Fruit fly (Drosophila melanogaster) whole organism, embryonic: ENCODE data around the gene CG12241.

ENCODE experiments used
- Asciz ChIP-seq: fragments of 200-800 bp; sonication (Bioruptor generic); optimal IDR thresholded peaks from 2 replicates; lab custom pipeline; 2017; ENCODE audit warnings: missing biosample characterization, mild to moderate bottlenecking, missing genetic modification characterization, missing genetic modification reagents
- B-H1 ChIP-seq: fragments of 200-800 bp; sonication (Bioruptor generic); IDR thresholded peaks from 3 replicates; pipeline ENCODE4 v1.3.6; 2022; ENCODE audit warnings: missing biosample characterization, missing genetic modification characterization
- Bteb2 ChIP-seq: fragments of 200-800 bp; sonication (Bioruptor generic); optimal IDR thresholded peaks from 2 replicates; lab custom pipeline; 2016; ENCODE audit warnings: missing biosample characterization, missing genetic modification characterization
- CG10209 ChIP-seq: fragments of 200-800 bp; sonication (Bioruptor generic); optimal IDR thresholded peaks from 3 replicates; lab custom pipeline; 2017; ENCODE audit warnings: missing biosample characterization, mild to moderate bottlenecking, missing genetic modification characterization, missing genetic modification reagents
- CG10543 ChIP-seq: fragments of 200-800 bp; sonication (Bioruptor generic); optimal IDR thresholded peaks from 3 replicates; lab custom pipeline; 2017; ENCODE audit warnings: missing biosample characterization, mild to moderate bottlenecking, missing genetic modification characterization, moderate library complexity
- CG10654 ChIP-seq: fragments of 200-800 bp; sonication (Bioruptor generic); optimal IDR thresholded peaks from 2 replicates; lab custom pipeline; 2016; ENCODE audit warnings: missing biosample characterization, missing genetic modification characterization
- CG10959 ChIP-seq: fragments of 200-800 bp; sonication (Bioruptor generic); IDR thresholded peaks from 2 replicates; pipeline ENCODE4 v1.3.6; 2022; ENCODE audit warnings: missing biosample characterization, missing genetic modification characterization
- CG11695 ChIP-seq: fragments of 200-800 bp; sonication (Bioruptor generic); IDR thresholded peaks from 3 replicates; pipeline ENCODE4 v1.3.6; 2022; ENCODE audit warnings: missing biosample characterization, missing genetic modification characterization
- CG13287 ChIP-seq: fragments of 200-800 bp; sonication (Bioruptor generic); IDR thresholded peaks from 2 replicates; pipeline ENCODE4 v1.3.6; 2022; ENCODE audit warnings: missing biosample characterization, missing genetic modification characterization; ENCODE audit not compliant: partially characterized antibody
- CG13296 ChIP-seq: fragments of 200-800 bp; sonication (Bioruptor generic); optimal IDR thresholded peaks from 3 replicates; lab custom pipeline; 2018; ENCODE audit warnings: missing biosample characterization, mild to moderate bottlenecking, missing genetic modification characterization
- CG13775 ChIP-seq: fragments of 200-800 bp; sonication (Bioruptor generic); optimal IDR thresholded peaks from 3 replicates; lab custom pipeline; 2017; ENCODE audit warnings: missing biosample characterization, mild to moderate bottlenecking, missing genetic modification characterization
- CG34422 ChIP-seq: fragments of 200-800 bp; sonication (Bioruptor generic); IDR thresholded peaks from 3 replicates; pipeline ENCODE4 v1.3.6; 2022; ENCODE audit warnings: missing biosample characterization, missing genetic modification characterization
- CG42726 ChIP-seq: fragments of 200-800 bp; sonication (Bioruptor generic); IDR thresholded peaks from 2 replicates; pipeline ENCODE4 v1.3.6; 2022; ENCODE audit warnings: missing biosample characterization, missing genetic modification characterization; ENCODE audit not compliant: partially characterized antibody
- CG4360 ChIP-seq: fragments of 200-800 bp; sonication (Bioruptor generic); IDR thresholded peaks from 2 replicates; pipeline ENCODE4 v1.3.6; 2022; ENCODE audit warnings: missing biosample characterization, missing genetic modification characterization
- CG4404 ChIP-seq: fragments of 200-800 bp; sonication (Bioruptor generic); IDR thresholded peaks from 2 replicates; pipeline ENCODE4 v1.3.6; 2022; ENCODE audit warnings: missing biosample characterization, missing genetic modification characterization
- CG7786 ChIP-seq: fragments of 200-800 bp; sonication (Bioruptor generic); optimal IDR thresholded peaks from 2 replicates; lab custom pipeline; 2016; ENCODE audit warnings: missing biosample characterization, missing genetic modification characterization
- CG8388 ChIP-seq: fragments of 200-800 bp; sonication (Bioruptor generic); optimal IDR thresholded peaks from 2 replicates; lab custom pipeline; 2019; ENCODE audit warnings: missing biosample characterization, mild to moderate bottlenecking, missing genetic modification characterization, moderate library complexity
- CG9817 ChIP-seq: fragments of 200-800 bp; sonication (Bioruptor generic); optimal IDR thresholded peaks from 2 replicates; lab custom pipeline; 2018; ENCODE audit warnings: missing biosample characterization, mild to moderate bottlenecking, missing genetic modification characterization, moderate library complexity
- D ChIP-seq, 2 experiments: fragments of 200-800 bp in 1 of 2; fragments of >200 bp in 1 of 2; sonication (Bioruptor generic) in 1 of 2; optimal IDR thresholded peaks; 2 replicates in 1 of 2; 3 replicates in 1 of 2; lab custom pipeline; 2017; ENCODE audit warnings: mild to moderate bottlenecking in 1 of 2, missing biosample characterization in 1 of 2, missing genetic modification characterization in 1 of 2, missing genetic modification reagents in 1 of 2
- Eip74EF ChIP-seq, 2 experiments: fragments of 200-800 bp in 1 of 2; fragments of >200 bp in 1 of 2; sonication (Bioruptor generic) in 1 of 2; optimal IDR thresholded peaks; 2 replicates each; lab custom pipeline; 2017 to 2019; ENCODE audit warnings: missing biosample characterization in 2 of 2, missing genetic modification characterization in 2 of 2, mild to moderate bottlenecking in 1 of 2, moderate library complexity in 1 of 2
- HLH3B ChIP-seq: fragments of 200-800 bp; sonication (Bioruptor generic); IDR thresholded peaks from 2 replicates; pipeline ENCODE4 v1.3.6; 2022; ENCODE audit warnings: missing biosample characterization, missing genetic modification characterization
- Hr51 ChIP-seq, 2 experiments: fragments of 200-800 bp; sonication (Bioruptor generic); optimal IDR thresholded peaks; 2 replicates in 1 of 2; 3 replicates in 1 of 2; lab custom pipeline; 2016 to 2018; ENCODE audit warnings: missing biosample characterization in 2 of 2, missing genetic modification characterization in 2 of 2, mild to moderate bottlenecking in 1 of 2, moderate library complexity in 1 of 2
- Lim3 ChIP-seq: fragments of 200-800 bp; sonication (Bioruptor generic); IDR thresholded peaks from 2 replicates; pipeline ENCODE4 v1.3.6; 2022; ENCODE audit warnings: missing biosample characterization, missing genetic modification characterization
- Pdp1 ChIP-seq, 2 experiments: fragments of 200-800 bp; sonication (Bioruptor generic); optimal IDR thresholded peaks; 3 replicates each; lab custom pipeline; 2016; ENCODE audit warnings: missing biosample characterization in 2 of 2, missing genetic modification characterization in 2 of 2, mild to moderate bottlenecking in 1 of 2, moderate library complexity in 1 of 2
- TFAM ChIP-seq: fragments of 200-800 bp; sonication (Bioruptor generic); optimal IDR thresholded peaks from 2 replicates; lab custom pipeline; 2017; ENCODE audit warnings: missing biosample characterization, missing genetic modification characterization, inconsistent platforms
- Vsx1 ChIP-seq: fragments of 200-800 bp; sonication (Bioruptor generic); optimal IDR thresholded peaks from 2 replicates; lab custom pipeline; 2017; ENCODE audit warnings: missing biosample characterization, mild to moderate bottlenecking, missing genetic modification characterization, missing genetic modification reagents
- Xbp1 ChIP-seq: fragments of 200-800 bp; sonication (Bioruptor generic); optimal IDR thresholded peaks from 3 replicates; lab custom pipeline; 2016; ENCODE audit warnings: missing biosample characterization, mild to moderate bottlenecking, missing genetic modification characterization
- br ChIP-seq: fragments of >200 bp; optimal IDR thresholded peaks from 2 replicates; lab custom pipeline; 2017
- dysf ChIP-seq: fragments of 200-800 bp; sonication (Bioruptor generic); IDR thresholded peaks from 3 replicates; pipeline ENCODE4 v1.3.6; 2022; ENCODE audit warnings: missing biosample characterization, missing genetic modification characterization
- gem ChIP-seq: fragments of 200-800 bp; sonication (Bioruptor generic); optimal IDR thresholded peaks from 2 replicates; lab custom pipeline; 2019; ENCODE audit warnings: missing biosample characterization, mild to moderate bottlenecking, missing genetic modification characterization, moderate library complexity
- grn ChIP-seq: fragments of 200-800 bp; sonication (Bioruptor generic); optimal IDR thresholded peaks from 3 replicates; lab custom pipeline; 2017; ENCODE audit warnings: missing biosample characterization, missing genetic modification characterization
- hb ChIP-seq: fragments of 200-800 bp; sonication (Bioruptor generic); IDR thresholded peaks from 3 replicates; pipeline ENCODE4 v1.3.6; 2022; ENCODE audit warnings: missing biosample characterization, missing genetic modification characterization; ENCODE audit not compliant: partially characterized antibody
- mam ChIP-seq: fragments of 200-800 bp; sonication (Bioruptor generic); optimal IDR thresholded peaks from 3 replicates; lab custom pipeline; 2016; ENCODE audit warnings: missing biosample characterization, missing genetic modification characterization
- onecut ChIP-seq: fragments of 200-800 bp; sonication (Bioruptor generic); IDR thresholded peaks from 2 replicates; pipeline ENCODE4 v1.3.6; 2022; ENCODE audit warnings: missing biosample characterization, missing genetic modification characterization
- p53 ChIP-seq: fragments of 200-800 bp; sonication (Bioruptor generic); optimal IDR thresholded peaks from 2 replicates; lab custom pipeline; 2016; ENCODE audit warnings: missing biosample characterization, missing genetic modification characterization
- peb ChIP-seq: fragments of 200-800 bp; sonication (Bioruptor generic); IDR thresholded peaks from 2 replicates; pipeline ENCODE4 v1.3.6; 2022; ENCODE audit warnings: missing biosample characterization, missing genetic modification characterization
- pho ChIP-seq: fragments of 200-800 bp; sonication (Bioruptor generic); optimal IDR thresholded peaks from 2 replicates; lab custom pipeline; 2016; ENCODE audit warnings: missing biosample characterization, missing genetic modification characterization
- ranshi ChIP-seq: fragments of 200-800 bp; sonication (Bioruptor generic); IDR thresholded peaks from 2 replicates; pipeline ENCODE4 v1.3.6; 2022; ENCODE audit warnings: missing biosample characterization, missing genetic modification characterization
- salm ChIP-seq: fragments of 200-800 bp; sonication (Bioruptor generic); optimal IDR thresholded peaks from 2 replicates; lab custom pipeline; 2018; ENCODE audit warnings: missing biosample characterization, mild to moderate bottlenecking, missing genetic modification characterization
- sc ChIP-seq, 3 experiments: fragments of >200 bp in 2 of 3; fragments of 200-800 bp in 1 of 3; sonication (Bioruptor generic) in 1 of 3; optimal IDR thresholded peaks; 2 replicates in 2 of 3; 3 replicates in 1 of 3; lab custom pipeline; 2017; ENCODE audit warnings: mild to moderate bottlenecking in 1 of 3, missing biosample characterization in 1 of 3, missing genetic modification characterization in 1 of 3, missing genetic modification reagents in 1 of 3
- sim ChIP-seq: fragments of 200-800 bp; sonication (Bioruptor generic); IDR thresholded peaks from 2 replicates; pipeline ENCODE4 v1.3.6; 2022; ENCODE audit warnings: missing biosample characterization, missing genetic modification characterization
- slbo ChIP-seq: fragments of 200-800 bp; sonication (Bioruptor generic); IDR thresholded peaks from 2 replicates; pipeline ENCODE4 v1.3.6; 2022; ENCODE audit warnings: missing biosample characterization, missing genetic modification characterization
- sr ChIP-seq: fragments of 200-800 bp; sonication (Bioruptor generic); IDR thresholded peaks from 3 replicates; pipeline ENCODE4 v1.3.6; 2022; ENCODE audit warnings: missing biosample characterization, missing genetic modification characterization
- tll ChIP-seq, 2 experiments: fragments of 200-800 bp in 1 of 2; fragments of >200 bp in 1 of 2; sonication (Bioruptor generic) in 1 of 2; optimal IDR thresholded peaks; 2 replicates each; lab custom pipeline; 2017 to 2019; ENCODE audit warnings: missing biosample characterization in 2 of 2, missing genetic modification characterization in 2 of 2, mild to moderate bottlenecking in 1 of 2, moderate library complexity in 1 of 2
- tx ChIP-seq: fragments of 200-800 bp; sonication (Bioruptor generic); optimal IDR thresholded peaks from 2 replicates; lab custom pipeline; 2016; ENCODE audit warnings: missing biosample characterization, missing genetic modification characterization
- vvl ChIP-seq: fragments of 200-800 bp; sonication (Bioruptor generic); IDR thresholded peaks from 2 replicates; pipeline ENCODE4 v1.3.6; 2022; ENCODE audit warnings: missing biosample characterization, missing genetic modification characterization

Gene CG12241

dm6 chr3R:15196134-15197034 is 22.7 kb upstream of the CG12241 start, which contains the start of the genes Kpc1 and CG42542 (continued):
- TF ChIP-seq hb (peak; percentile 82; the same call in 2 of the 3 replicates), pho (GFP tag; lab: Kevin White, UChicago) (peak; percentile 68), CG9817 (tag; lab: Kevin White, UChicago) (peak; percentile 47), onecut (GFP tag; lab: Robert Waterston, UW) (peak; percentile 0), Asciz (no peak), CG42726 (GFP tag; lab: Robert Waterston, UW) (peak; percentile 84), CG11695 (GFP tag; lab: Robert Waterston, UW) (no peak), CG13296 (GFP tag; lab: Kevin White, UChicago) (no peak), sc (optimal IDR thresholded peaks at IDR 0.05; lab: Kevin White, UChicago) (no peak), sc (GFP tag; optimal IDR thresholded peaks at IDR 0.05; lab: Kevin White, UChicago) (peak; percentile 53), p53 (GFP tag; lab: Kevin White, UChicago) (no peak), br (no peak), CG13287 (GFP tag; lab: Robert Waterston, UW) (peak; percentile 93), gem (no peak), CG10959 (peak; percentile 54; the same call in 1 of the 2 replicates), CG7786 (GFP tag; lab: Kevin White, UChicago) (peak; percentile 81), Xbp1 (peak; percentile 79), salm (no peak), sr (peak; percentile 48; the same call in 1 of the 3 replicates), CG10543 (GFP tag; lab: Kevin White, UChicago) (peak; percentile 74), CG4360 (GFP tag; lab: Robert Waterston, UW) (0 out of 2 replicates have a peak, but pooled peaks have one; percentile 16), tll (GFP tag; optimal IDR thresholded peaks at IDR 0.05; lab: Kevin White, UChicago) (peak in 1 of 2 experiments; percentile 86), CG4404 (GFP tag; lab: Robert Waterston, UW) (peak; percentile 75; the same call in 1 of the 2 replicates), Lim3 (GFP tag; lab: Robert Waterston, UW) (no peak), CG8388 (GFP tag; lab: Kevin White, UChicago) (peak; percentile 49), dysf (peak; percentile 44; the same call in 1 of the 3 replicates), slbo (GFP tag; lab: Robert Waterston, UW) (peak; percentile 81), HLH3B (GFP tag; lab: Robert Waterston, UW) (peak; percentile 47; the same call in 1 of the 2 replicates), peb (GFP tag; lab: Robert Waterston, UW) (no peak), CG10209 (peak; percentile 66), ranshi (GFP tag; lab: Robert Waterston, UW) (no peak), vvl (peak; percentile 71), Eip74EF (GFP tag; optimal IDR thresholded peaks at IDR 0.05; lab: Kevin White, UChicago) (no peak), Vsx1 (GFP tag; lab: Kevin White, UChicago) (peak; percentile 76), D (optimal IDR thresholded peaks at IDR 0.05; lab: Kevin White, UChicago) (no peak), D (GFP tag; optimal IDR thresholded peaks at IDR 0.05; lab: Kevin White, UChicago) (peak; percentile 11), CG10654 (peak; percentile 70), sim (no peak), B-H1 (no peak; the same call in 2 of the 3 replicates), CG13775 (GFP tag; lab: Kevin White, UChicago) (peak; percentile 81), Bteb2 (GFP tag; lab: Kevin White, UChicago) (peak; percentile 71), Pdp1 (GFP tag; optimal IDR thresholded peaks at IDR 0.05; lab: Kevin White, UChicago) (peak; percentile 76 to 83), grn (GFP tag; lab: Kevin White, UChicago) (no peak), mam (peak; percentile 71), tx (GFP tag; lab: Kevin White, UChicago) (peak; percentile 60), CG34422 (GFP tag; lab: Robert Waterston, UW) (peak; percentile 72), TFAM (GFP tag; lab: Kevin White, UChicago) (no peak), Hr51 (GFP tag; optimal IDR thresholded peaks at IDR 0.05; lab: Kevin White, UChicago) (peak in 1 of 2 experiments; percentile 74)
